Worm (Caenorhabditis elegans) whole organism, mixed stage, embryonic: ENCODE measurements around the gene T13A10.64.
A peak's percentile ranks its signal among the peaks of the same experiment; 100 is the strongest.

ENCODE experiments used
- M03D4.4 ChIP-seq: sonication (generic microtip); optimal IDR thresholded peaks from 2 replicates; lab custom pipeline; 2017; ENCODE audit warnings: mild to moderate bottlenecking, missing genetic modification characterization, missing compliant biosample characterization
- bed-3 ChIP-seq: fragments of 200-800 bp; sonication (Bioruptor generic); optimal IDR thresholded peaks from 3 replicates; lab custom pipeline; 2018; ENCODE audit warnings: mild to moderate bottlenecking, missing genetic modification characterization, moderate library complexity, missing compliant biosample characterization
- blmp-1 ChIP-seq: fragments of 150-350 bp; optimal IDR thresholded peaks from 2 replicates; lab custom pipeline; 2014; ENCODE audit warnings: missing biosample characterization, missing genetic modification characterization
- ceh-39 ChIP-seq: fragments of 150-350 bp; optimal IDR thresholded peaks from 2 replicates; lab custom pipeline; 2014; ENCODE audit warnings: missing biosample characterization, missing genetic modification characterization
- ceh-43 ChIP-seq: fragments of 200-800 bp; sonication (Bioruptor generic); optimal IDR thresholded peaks from 2 replicates; lab custom pipeline; 2018; ENCODE audit warnings: mild to moderate bottlenecking, missing genetic modification characterization, moderate library complexity, missing compliant biosample characterization
- ceh-83 ChIP-seq: fragments of 200-800 bp; sonication (Bioruptor generic); optimal IDR thresholded peaks from 2 replicates; lab custom pipeline; 2018; ENCODE audit warnings: mild to moderate bottlenecking, missing genetic modification characterization, missing compliant biosample characterization
- ces-1 ChIP-seq: fragments of 150-350 bp; optimal IDR thresholded peaks from 2 replicates; lab custom pipeline; 2014; ENCODE audit warnings: missing biosample characterization, missing genetic modification reagents, missing genetic modification characterization
- cnd-1 ChIP-seq: fragments of 200-800 bp; sonication (Bioruptor generic); optimal IDR thresholded peaks from 2 replicates; lab custom pipeline; 2018; ENCODE audit warnings: mild to moderate bottlenecking, missing genetic modification characterization, missing compliant biosample characterization
- elt-1 ChIP-seq: sonication (generic microtip); optimal IDR thresholded peaks from 2 replicates; lab custom pipeline; 2017; ENCODE audit warnings: missing genetic modification characterization, mild to moderate bottlenecking, missing compliant biosample characterization, antibody characterized with exemption, moderate library complexity, borderline replicate concordance; ENCODE audit not compliant: insufficient read depth
- elt-3 ChIP-seq: fragments of 150-350 bp; optimal IDR thresholded peaks from 2 replicates; lab custom pipeline; 2014; ENCODE audit warnings: missing biosample characterization, missing genetic modification characterization
- flh-1 ChIP-seq: fragments of 200-800 bp; sonication (Bioruptor generic); optimal IDR thresholded peaks from 2 replicates; lab custom pipeline; 2018; ENCODE audit warnings: mild to moderate bottlenecking, missing genetic modification characterization, moderate library complexity, missing compliant biosample characterization
- hlh-1 ChIP-seq: fragments of 150-350 bp; optimal IDR thresholded peaks from 2 replicates; lab custom pipeline; 2014; ENCODE audit warnings: missing biosample characterization, missing genetic modification reagents, missing genetic modification characterization
- lin-13 ChIP-seq: fragments of 150-350 bp; optimal IDR thresholded peaks from 2 replicates; lab custom pipeline; 2014; ENCODE audit warnings: missing biosample characterization, missing genetic modification characterization
- lin-32 ChIP-seq: fragments of 200-800 bp; sonication (Bioruptor generic); optimal IDR thresholded peaks from 2 replicates; lab custom pipeline; 2018; ENCODE audit warnings: mild to moderate bottlenecking, missing genetic modification characterization, missing compliant biosample characterization
- lsy-2 ChIP-seq: fragments of 150-350 bp; optimal IDR thresholded peaks from 2 replicates; lab custom pipeline; 2014; ENCODE audit warnings: missing biosample characterization, missing genetic modification characterization
- mab-5 ChIP-seq: fragments of 150-350 bp; optimal IDR thresholded peaks from 2 replicates; lab custom pipeline; 2014; ENCODE audit warnings: missing biosample characterization, missing genetic modification characterization
- mep-1 ChIP-seq: fragments of 150-350 bp; optimal IDR thresholded peaks from 2 replicates; lab custom pipeline; 2017; ENCODE audit warnings: missing biosample characterization, missing genetic modification reagents, missing genetic modification characterization, inconsistent platforms
- mls-2 ChIP-seq: sonication (generic microtip); optimal IDR thresholded peaks from 2 replicates; lab custom pipeline; 2016; ENCODE audit warnings: mild to moderate bottlenecking, missing genetic modification characterization, moderate library complexity, missing compliant biosample characterization
- nhr-12 ChIP-seq: fragments of 150-350 bp; optimal IDR thresholded peaks from 2 replicates; lab custom pipeline; 2014; ENCODE audit warnings: missing biosample characterization, missing genetic modification characterization
- nhr-237 ChIP-seq: fragments of 150-350 bp; optimal IDR thresholded peaks from 2 replicates; lab custom pipeline; 2014; ENCODE audit warnings: missing biosample characterization, missing genetic modification characterization
- nhr-28 ChIP-seq: fragments of 150-350 bp; optimal IDR thresholded peaks from 2 replicates; lab custom pipeline; 2014; ENCODE audit warnings: missing biosample characterization, missing genetic modification characterization
- nhr-76 ChIP-seq: sonication (generic microtip); optimal IDR thresholded peaks from 2 replicates; lab custom pipeline; 2017; ENCODE audit warnings: missing biosample characterization, missing genetic modification characterization
- pha-4 ChIP-seq: fragments of 150-350 bp; optimal IDR thresholded peaks from 2 replicates; lab custom pipeline; 2018; ENCODE audit warnings: missing biosample characterization, missing genetic modification reagents, missing genetic modification characterization
- sem-2 ChIP-seq: fragments of 200-800 bp; sonication (Bioruptor generic); optimal IDR thresholded peaks from 2 replicates; lab custom pipeline; 2018; ENCODE audit warnings: mild to moderate bottlenecking, missing genetic modification characterization, missing compliant biosample characterization
- snpc-4 ChIP-seq: fragments of 150-350 bp; optimal IDR thresholded peaks from 2 replicates; lab custom pipeline; 2014; ENCODE audit warnings: missing biosample characterization, missing genetic modification characterization
- sptf-1 ChIP-seq: sonication (generic microtip); optimal IDR thresholded peaks from 2 replicates; lab custom pipeline; 2017; ENCODE audit warnings: mild to moderate bottlenecking, missing genetic modification characterization, moderate library complexity, missing compliant biosample characterization
- tbx-8 ChIP-seq: fragments of 200-800 bp; sonication (Bioruptor generic); optimal IDR thresholded peaks from 2 replicates; lab custom pipeline; 2018; ENCODE audit warnings: mild to moderate bottlenecking, missing genetic modification characterization, moderate library complexity, missing compliant biosample characterization
- unc-39 ChIP-seq: fragments of 150-350 bp; optimal IDR thresholded peaks from 2 replicates; lab custom pipeline; 2014; ENCODE audit warnings: missing biosample characterization, missing genetic modification characterization
- unc-62 ChIP-seq: fragments of 150-350 bp; optimal IDR thresholded peaks from 2 replicates; lab custom pipeline; 2014; ENCODE audit warnings: missing biosample characterization, missing genetic modification reagents, missing genetic modification characterization
- zip-8 ChIP-seq: fragments of 150-350 bp; optimal IDR thresholded peaks from 2 replicates; lab custom pipeline; 2014; ENCODE audit warnings: missing biosample characterization, missing genetic modification characterization
- ztf-11 ChIP-seq: fragments of 150-350 bp; optimal IDR thresholded peaks from 2 replicates; lab custom pipeline; 2014; ENCODE audit warnings: missing biosample characterization, missing genetic modification characterization

T13A10.64 gene

ce11 chrIV:6254635-6255034 lies at the start of gene T13A10.64:
Gene T13A10.64, plus strand, starts transcription at chrIV:6254935.
- no peak for TF ChIP-seq nhr-12 (tag; lab: Kevin White, UChicago)
- TF ChIP-seq cnd-1 (tag; lab: Kevin White, UChicago) = no peak
- TF ChIP-seq unc-39 (tag; lab: Kevin White, UChicago) = no peak
- no peak for TF ChIP-seq nhr-76 (tag; lab: Kevin White, UChicago)
- no peak for TF ChIP-seq lin-32 (GFP tag; lab: Kevin White, UChicago)
- TF ChIP-seq ztf-11 (tag; lab: Kevin White, UChicago) = no peak
- TF ChIP-seq mep-1 (tag; lab: Kevin White, UChicago) = no peak
- no peak for TF ChIP-seq ceh-39 (tag; lab: Kevin White, UChicago)
- no peak for TF ChIP-seq mls-2 (tag; lab: Kevin White, UChicago)
- no peak for TF ChIP-seq sptf-1 (tag; lab: Kevin White, UChicago)
- TF ChIP-seq blmp-1 (tag; lab: Kevin White, UChicago) = no peak
- no peak for TF ChIP-seq sem-2 (GFP tag; lab: Kevin White, UChicago)
- no peak for TF ChIP-seq snpc-4
- TF ChIP-seq elt-1 (tag; lab: Kevin White, UChicago) = no peak
- TF ChIP-seq zip-8 = no peak
- no peak for TF ChIP-seq bed-3 (GFP tag; lab: Kevin White, UChicago)
- TF ChIP-seq flh-1 (GFP tag; lab: Kevin White, UChicago) = no peak
- TF ChIP-seq, all 35 proteins: peak for 0

- peak; percentile 47 for TF ChIP-seq ceh-39 (tag; lab: Kevin White, UChicago)
- no peak for TF ChIP-seq elt-3 (tag; lab: Kevin White, UChicago)
- TF ChIP-seq ceh-43 (GFP tag; lab: Kevin White, UChicago) = no peak
- peak; percentile 14 for TF ChIP-seq M03D4.4 (tag; lab: Kevin White, UChicago)
- TF ChIP-seq pha-4 (tag; lab: Kevin White, UChicago) = peak; percentile 51
- peak; percentile 54 for TF ChIP-seq mep-1 (tag; lab: Kevin White, UChicago)
- peak; percentile 65 for TF ChIP-seq sptf-1 (tag; lab: Kevin White, UChicago)
- peak; percentile 45 for TF ChIP-seq ces-1 (GFP tag; lab: Kevin White, UChicago)
- no peak for TF ChIP-seq nhr-28
- peak; percentile 64 for TF ChIP-seq lsy-2
- TF ChIP-seq lin-32 (GFP tag; lab: Kevin White, UChicago) = peak; percentile 1
- TF ChIP-seq lin-13 (tag; lab: Kevin White, UChicago) = peak; percentile 35
- peak; percentile 28 for TF ChIP-seq mab-5 (tag; lab: Kevin White, UChicago)
- peak; percentile 29 for TF ChIP-seq nhr-237 (tag; lab: Kevin White, UChicago)
Measured at ce11 chrIV:6206294-6206776, 48.4 kb upstream of the T13A10.64 start, which contains the start of gene C49A9.10. Gene C49A9.10, minus strand, starts transcription at chrIV:6206344.

ce11 chrIV:6209337-6209736 lies 45.4 kb upstream of the T13A10.64 start:
- TF ChIP-seq unc-62 (GFP tag; lab: Kevin White, UChicago) = no peak
- peak; percentile 96 for TF ChIP-seq zip-8

- TF ChIP-seq nhr-76 (tag; lab: Kevin White, UChicago) (no peak), mab-5 (tag; lab: Kevin White, UChicago) (no peak), blmp-1 (tag; lab: Kevin White, UChicago) (no peak), zip-8 (no peak), sptf-1 (tag; lab: Kevin White, UChicago) (no peak), snpc-4 (no peak), tbx-8 (GFP tag; lab: Kevin White, UChicago) (no peak), mls-2 (tag; lab: Kevin White, UChicago) (no peak), sem-2 (GFP tag; lab: Kevin White, UChicago) (no peak), nhr-12 (tag; lab: Kevin White, UChicago) (no peak), nhr-237 (tag; lab: Kevin White, UChicago) (no peak), ceh-83 (GFP tag; lab: Kevin White, UChicago) (no peak), bed-3 (GFP tag; lab: Kevin White, UChicago) (no peak), ztf-11 (tag; lab: Kevin White, UChicago) (no peak)
Measured at ce11 chrIV:6210574-6210973, 44.2 kb upstream of the T13A10.64 start, which contains the start of the genes ugt-24 and C49A9.6. Gene ugt-24, minus strand, starts transcription at chrIV:6210720. Gene C49A9.6, plus strand, starts transcription at chrIV:6210936.

- TF ChIP-seq hlh-1 (no peak), ztf-11 (tag; lab: Kevin White, UChicago) (no peak), lin-13 (tag; lab: Kevin White, UChicago) (no peak), ces-1 (GFP tag; lab: Kevin White, UChicago) (no peak), elt-3 (tag; lab: Kevin White, UChicago) (no peak), lsy-2 (no peak), sem-2 (GFP tag; lab: Kevin White, UChicago) (no peak), nhr-76 (tag; lab: Kevin White, UChicago) (no peak), unc-62 (GFP tag; lab: Kevin White, UChicago) (no peak), mab-5 (tag; lab: Kevin White, UChicago) (no peak), ceh-39 (tag; lab: Kevin White, UChicago) (no peak)
- TF ChIP-seq, all 35 proteins: peak for 0
Measured at ce11 chrIV:6213403-6213802, 41.3 kb upstream of the T13A10.64 start, which contains the start of gene C49A9.5. Gene C49A9.5, plus strand, starts transcription at chrIV:6213673.
